Worm (Caenorhabditis elegans) whole organism, L1 larva: ENCODE measurements around the gene sto-6.
A peak's percentile ranks its signal among the peaks of the same experiment; 100 is the strongest.

Experiments used
- dsc-1 ChIP-seq: sonication (generic microtip); optimal IDR thresholded peaks from 2 replicates; lab custom pipeline; 2016; ENCODE audit warnings: mild to moderate bottlenecking, missing genetic modification characterization, missing compliant biosample characterization
- fos-1 ChIP-seq: fragments of 150-350 bp; optimal IDR thresholded peaks from 2 replicates; lab custom pipeline; 2014; ENCODE audit warnings: missing biosample characterization, missing genetic modification characterization
- lin-13 ChIP-seq: fragments of 150-350 bp; optimal IDR thresholded peaks from 2 replicates; lab custom pipeline; 2014; ENCODE audit warnings: missing biosample characterization, missing genetic modification reagents, missing genetic modification characterization
- lin-15B ChIP-seq: fragments of 150-350 bp; sonication (generic microtip); optimal IDR thresholded peaks from 3 replicates; lab custom pipeline; 2014; ENCODE audit warnings: missing biosample characterization, missing genetic modification characterization
- mef-2 ChIP-seq: fragments of 150-350 bp; optimal IDR thresholded peaks from 2 replicates; lab custom pipeline; 2014; ENCODE audit warnings: missing biosample characterization, missing genetic modification characterization
- pqm-1 ChIP-seq: sonication (generic microtip); optimal IDR thresholded peaks from 3 replicates; lab custom pipeline; 2017; ENCODE audit warnings: missing biosample characterization, missing genetic modification characterization
- ztf-11 ChIP-seq, 2 experiments: sonication (generic microtip); optimal IDR thresholded peaks; 2 replicates each; lab custom pipeline; 2016 to 2017; ENCODE audit warnings: missing genetic modification characterization in 2 of 2, missing biosample characterization in 1 of 2, missing compliant biosample characterization in 1 of 2

ce11 chrX:11603234-11604108, 28.7 kb upstream of the sto-6 start:
- TF ChIP-seq ztf-11 (tag; optimal IDR thresholded peaks at IDR 0.05; lab: Kevin White, UChicago) (no peak), pqm-1 (tag; lab: Kevin White, UChicago) (no peak), lin-13 (no peak), dsc-1 (tag; lab: Kevin White, UChicago) (peak; percentile 56), fos-1 (tag; lab: Kevin White, UChicago) (no peak), mef-2 (tag; lab: Kevin White, UChicago) (no peak), lin-15B (no peak)
